Worm (Caenorhabditis elegans) whole organism, early embryonic: ENCODE measurements around the gene cyn-17.

Source experiments
- B0310.2 ChIP-seq: sonication (generic microtip); optimal IDR thresholded peaks from 2 replicates; lab custom pipeline; 2016; ENCODE audit warnings: mild to moderate bottlenecking, missing genetic modification characterization, missing compliant biosample characterization
- ets-7 ChIP-seq: sonication (generic microtip); optimal IDR thresholded peaks from 2 replicates; lab custom pipeline; 2016; ENCODE audit warnings: missing genotype, missing genetic modification characterization, missing compliant biosample characterization
- hmg-4 ChIP-seq: fragments of 200-800 bp; sonication (Bioruptor generic); optimal IDR thresholded peaks from 2 replicates; lab custom pipeline; 2018; ENCODE audit warnings: mild to moderate bottlenecking, missing genetic modification characterization, missing compliant biosample characterization
- hnd-1 ChIP-seq: sonication (generic microtip); optimal IDR thresholded peaks from 2 replicates; lab custom pipeline; 2016; ENCODE audit warnings: missing genetic modification characterization, missing compliant biosample characterization

ce11 chrV:5805467-5805866, 6.0 kb downstream of the cyn-17 start, which contains the start of gene ZC250.5:
- TF ChIP-seq B0310.2 (tag; lab: Kevin White, UChicago) (no peak), hmg-4 (GFP tag; lab: Kevin White, UChicago) (no peak), hnd-1 (tag; lab: Kevin White, UChicago) (no peak), ets-7 (tag; lab: Kevin White, UChicago) (no peak)
